Fruit fly (Drosophila melanogaster) whole organism, pupa: ENCODE measurements around the gene CG9555.
A peak's percentile ranks its signal among the peaks of the same experiment; 100 is the strongest.

ENCODE experiments used
- CG10348 ChIP-seq: fragments of 200-800 bp; sonication (Bioruptor generic); IDR thresholded peaks from 2 replicates; pipeline ENCODE4 v1.3.6; 2022; ENCODE audit warnings: missing biosample characterization, missing genetic modification characterization
- CG12605 ChIP-seq: fragments of 200-800 bp; sonication (Bioruptor generic); IDR thresholded peaks from 2 replicates; pipeline ENCODE4 v1.3.6; 2022; ENCODE audit warnings: missing biosample characterization, missing genetic modification characterization
- CG13204 ChIP-seq: fragments of 200-800 bp; sonication (Bioruptor generic); optimal IDR thresholded peaks from 2 replicates; lab custom pipeline; 2018; ENCODE audit warnings: missing biosample characterization, mild to moderate bottlenecking, missing genetic modification characterization, moderate library complexity
- CG14655 ChIP-seq: fragments of 200-800 bp; sonication (Bioruptor generic); optimal IDR thresholded peaks from 3 replicates; lab custom pipeline; 2017; ENCODE audit warnings: mild to moderate bottlenecking, missing biosample characterization, missing genetic modification reagents, missing genetic modification characterization
- CG15710 ChIP-seq: fragments of 200-800 bp; sonication (Bioruptor generic); optimal IDR thresholded peaks from 2 replicates; lab custom pipeline; 2018; ENCODE audit warnings: missing biosample characterization, mild to moderate bottlenecking, missing genetic modification characterization, moderate library complexity
- CG17806 ChIP-seq: fragments of 200-800 bp; sonication (Bioruptor generic); optimal IDR thresholded peaks from 2 replicates; lab custom pipeline; 2018; ENCODE audit warnings: missing biosample characterization, mild to moderate bottlenecking, missing genetic modification characterization, moderate library complexity
- CG32121 ChIP-seq: fragments of 200-800 bp; sonication (Bioruptor generic); IDR thresholded peaks from 2 replicates; pipeline ENCODE4 v1.3.6; 2022; ENCODE audit warnings: missing biosample characterization, missing genetic modification characterization
- CG34367 ChIP-seq: fragments of 200-800 bp; sonication (Bioruptor generic); optimal IDR thresholded peaks from 2 replicates; lab custom pipeline; 2018; ENCODE audit warnings: missing biosample characterization, mild to moderate bottlenecking, missing genetic modification characterization
- CG4496 ChIP-seq: fragments of 200-800 bp; sonication (Bioruptor generic); IDR thresholded peaks from 3 replicates; pipeline ENCODE4 v1.3.6; 2022; ENCODE audit warnings: missing biosample characterization, missing genetic modification characterization
- CG8159 ChIP-seq: fragments of 200-800 bp; sonication (Bioruptor generic); optimal IDR thresholded peaks from 3 replicates; lab custom pipeline; 2018; ENCODE audit warnings: missing biosample characterization, mild to moderate bottlenecking, missing genetic modification characterization, moderate library complexity
- CG8301 ChIP-seq: fragments of 200-800 bp; sonication (Bioruptor generic); optimal IDR thresholded peaks from 2 replicates; lab custom pipeline; 2018; ENCODE audit warnings: missing biosample characterization, mild to moderate bottlenecking, missing genetic modification characterization
- CG9948 ChIP-seq: fragments of 200-800 bp; sonication (Bioruptor generic); optimal IDR thresholded peaks from 2 replicates; lab custom pipeline; 2018; ENCODE audit warnings: missing biosample characterization, mild to moderate bottlenecking, missing genetic modification characterization, moderate library complexity
- D1 ChIP-seq: fragments of 200-800 bp; sonication (Bioruptor generic); optimal IDR thresholded peaks from 2 replicates; lab custom pipeline; 2018; ENCODE audit warnings: missing biosample characterization, mild to moderate bottlenecking, missing genetic modification characterization, moderate library complexity
- EcR ChIP-seq: fragments of 200-800 bp; sonication (Bioruptor generic); optimal IDR thresholded peaks from 3 replicates; lab custom pipeline; 2019; ENCODE audit warnings: missing biosample characterization, missing genetic modification characterization, mild to moderate bottlenecking, moderate library complexity, missing genetic modification reagents
- Ets98B ChIP-seq: fragments of 200-800 bp; sonication (Bioruptor generic); IDR thresholded peaks from 2 replicates; pipeline ENCODE4 v1.3.6; 2022; ENCODE audit warnings: missing biosample characterization, missing genetic modification characterization
- Pif1A ChIP-seq: fragments of 200-800 bp; sonication (Bioruptor generic); optimal IDR thresholded peaks from 3 replicates; lab custom pipeline; 2016; ENCODE audit warnings: missing biosample characterization, missing genetic modification characterization
- Pif1B ChIP-seq: fragments of 200-800 bp; sonication (Bioruptor generic); optimal IDR thresholded peaks from 3 replicates; lab custom pipeline; 2016; ENCODE audit warnings: missing biosample characterization, missing genetic modification characterization
- Snoo ChIP-seq: fragments of 200-800 bp; sonication (Bioruptor generic); optimal IDR thresholded peaks from 3 replicates; lab custom pipeline; 2017; ENCODE audit warnings: missing biosample characterization, mild to moderate bottlenecking, missing genetic modification characterization, inconsistent platforms
- fd96Ca ChIP-seq: fragments of 200-800 bp; sonication (Bioruptor generic); IDR thresholded peaks from 3 replicates; pipeline ENCODE4 v1.3.6; 2022; ENCODE audit warnings: missing biosample characterization, missing genetic modification characterization
- gl ChIP-seq: fragments of 200-800 bp; sonication (Bioruptor generic); optimal IDR thresholded peaks from 2 replicates; lab custom pipeline; 2018; ENCODE audit warnings: missing biosample characterization, mild to moderate bottlenecking, missing genetic modification characterization
- rn ChIP-seq: fragments of 200-800 bp; sonication (Bioruptor generic); IDR thresholded peaks from 2 replicates; pipeline ENCODE4 v1.3.6; 2022; ENCODE audit warnings: missing biosample characterization, missing genetic modification characterization

The CG9555 gene

dm6 chr2L:8993650-8994441 is 2.3 kb downstream of the CG9555 start, which contains the start of gene CG17906:
Gene CG17906, plus strand, starts transcription at chr2L:8994391.
- TF ChIP-seq CG14655 = no peak
- TF ChIP-seq D1 (tag; lab: Kevin White, UChicago) = no peak
- TF ChIP-seq CG15710 = no peak

DNA sequence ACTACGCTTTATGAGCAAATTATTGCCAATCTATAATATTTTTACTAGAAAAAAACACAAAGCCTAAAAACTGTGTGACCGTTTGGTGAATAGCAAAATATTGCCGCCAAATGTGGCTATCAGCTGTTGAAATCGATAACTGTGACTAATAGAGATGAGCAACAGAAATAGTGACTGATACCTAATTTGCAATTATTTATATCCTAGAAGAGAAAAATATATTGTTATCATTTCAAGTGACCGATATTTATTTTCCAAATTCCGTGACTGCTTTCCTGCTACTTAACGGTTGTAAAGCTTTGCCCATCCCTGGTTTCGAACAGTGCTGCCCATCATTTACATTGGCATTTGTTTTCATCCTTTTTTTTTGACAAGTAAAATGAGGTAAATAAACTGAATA is 5.8 kb downstream of the CG9555 start, which contains the start of the genes alien and CG18661:
TSS of gene alien (minus strand) at position 95 of the 400 bp plus-strand sequence.
TSS of gene CG18661 (plus strand) at position 321 of the 400 bp plus-strand sequence.
- TF ChIP-seq rn = peak; percentile 92
- peak; percentile 53 for TF ChIP-seq CG9948 (tag; lab: Kevin White, UChicago)
- peak; percentile 50 for TF ChIP-seq CG17806 (tag; lab: Kevin White, UChicago)
- peak; percentile 94 for TF ChIP-seq CG4496 (GFP tag; lab: Robert Waterston, UW)
- TF ChIP-seq CG10348 (GFP tag; lab: Robert Waterston, UW) = peak; percentile 92
- peak; percentile 60 for TF ChIP-seq CG8301 (tag; lab: Kevin White, UChicago)
- no peak for TF ChIP-seq D1 (tag; lab: Kevin White, UChicago)
- TF ChIP-seq Snoo (tag; lab: Kevin White, UChicago) = peak; percentile 96
- TF ChIP-seq CG14655 = peak; percentile 77
- TF ChIP-seq Ets98B = peak; percentile 93
- peak; percentile 74 for TF ChIP-seq CG12605 (GFP tag; lab: Robert Waterston, UW)
- TF ChIP-seq EcR (GFP tag; lab: Kevin White, UChicago) = no peak
- TF ChIP-seq CG15710 = peak; percentile 71
- TF ChIP-seq fd96Ca (GFP tag; lab: Robert Waterston, UW) = peak; percentile 95
- TF ChIP-seq CG32121 = peak; percentile 88
- peak; percentile 50 for TF ChIP-seq CG34367
- peak; percentile 31 for TF ChIP-seq gl (tag; lab: Kevin White, UChicago)
- TF ChIP-seq CG13204 (GFP tag; lab: Kevin White, UChicago) = no peak
- TF ChIP-seq CG8159 = peak; percentile 73
- peak; percentile 95 for TF ChIP-seq Pif1A
- TF ChIP-seq Pif1B (GFP tag; lab: Kevin White, UChicago) = no peak

DNA sequence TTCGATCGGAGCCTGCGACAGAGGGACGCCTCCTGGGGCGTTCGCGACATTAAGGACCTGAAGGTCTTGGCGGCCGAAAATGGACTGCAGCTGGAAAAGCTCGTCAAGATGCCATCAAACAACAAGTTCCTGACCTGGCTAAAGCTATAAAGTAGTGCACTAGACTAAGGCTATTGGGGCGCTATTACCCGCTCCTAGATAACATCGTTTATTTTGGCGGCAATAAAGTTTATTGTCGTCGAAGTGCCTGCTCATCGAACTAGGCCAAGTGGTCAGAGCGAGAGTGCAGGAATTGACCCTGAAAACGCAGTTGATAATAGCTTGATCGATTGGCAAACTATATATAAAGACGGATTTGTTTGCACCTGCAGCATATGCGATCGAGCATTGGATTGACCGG is 6.7 kb downstream of the CG9555 start, which contains the start of gene Try29F:
TSS of gene Try29F (plus strand) at position 301 of the 400 bp plus-strand sequence.
- TF ChIP-seq EcR (GFP tag; lab: Kevin White, UChicago) (no peak), Pif1B (GFP tag; lab: Kevin White, UChicago) (no peak), fd96Ca (GFP tag; lab: Robert Waterston, UW) (no peak), CG14655 (no peak), rn (no peak), CG32121 (no peak), Ets98B (no peak), CG15710 (no peak), Snoo (tag; lab: Kevin White, UChicago) (no peak), CG17806 (tag; lab: Kevin White, UChicago) (no peak), CG12605 (GFP tag; lab: Robert Waterston, UW) (no peak), CG9948 (tag; lab: Kevin White, UChicago) (no peak), Pif1A (no peak), CG13204 (GFP tag; lab: Kevin White, UChicago) (no peak), gl (tag; lab: Kevin White, UChicago) (no peak)

DNA sequence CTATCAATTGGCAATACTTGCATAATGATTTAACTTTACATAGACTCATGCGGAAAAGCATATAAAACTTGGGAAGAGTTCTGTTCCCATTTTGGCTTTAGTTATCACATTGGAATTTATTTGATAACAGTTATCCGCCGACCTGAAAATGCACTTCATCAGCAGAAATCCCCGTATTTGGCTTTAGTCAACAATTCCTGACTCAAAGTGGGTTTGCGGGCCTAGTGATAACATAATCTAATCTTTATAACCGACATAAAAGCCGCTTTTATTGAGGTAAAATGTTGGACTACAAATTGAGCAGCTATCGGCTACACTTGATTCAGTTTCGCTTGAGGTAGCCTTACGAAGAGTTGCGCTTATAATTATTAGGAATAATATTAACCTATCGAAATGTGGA is 18.7 kb downstream of the CG9555 start, which contains the start of gene CG9568:
TSS of gene CG9568 (plus strand) at position 317 of the 400 bp plus-strand sequence.
- TF ChIP-seq CG8159 (no peak), gl (tag; lab: Kevin White, UChicago) (no peak), CG12605 (GFP tag; lab: Robert Waterston, UW) (no peak), fd96Ca (GFP tag; lab: Robert Waterston, UW) (no peak), Pif1B (GFP tag; lab: Kevin White, UChicago) (no peak), CG17806 (tag; lab: Kevin White, UChicago) (no peak), CG10348 (GFP tag; lab: Robert Waterston, UW) (no peak), Ets98B (no peak), CG14655 (no peak), CG32121 (no peak)

- TF ChIP-seq Snoo (tag; lab: Kevin White, UChicago) = no peak
- no peak for TF ChIP-seq CG12605 (GFP tag; lab: Robert Waterston, UW)
- TF ChIP-seq CG8159 = no peak
- no peak for TF ChIP-seq gl (tag; lab: Kevin White, UChicago)
- TF ChIP-seq Ets98B = no peak
- TF ChIP-seq CG32121 = no peak
- TF ChIP-seq CG17806 (tag; lab: Kevin White, UChicago) = no peak
- TF ChIP-seq CG8301 (tag; lab: Kevin White, UChicago) = no peak
- TF ChIP-seq Pif1B (GFP tag; lab: Kevin White, UChicago) = no peak
- no peak for TF ChIP-seq EcR (GFP tag; lab: Kevin White, UChicago)
- no peak for TF ChIP-seq CG4496 (GFP tag; lab: Robert Waterston, UW)
- no peak for TF ChIP-seq CG10348 (GFP tag; lab: Robert Waterston, UW)
- no peak for TF ChIP-seq fd96Ca (GFP tag; lab: Robert Waterston, UW)
- no peak for TF ChIP-seq CG14655
- no peak for TF ChIP-seq Pif1A
- no peak for TF ChIP-seq CG15710
These were observed 20.2 kb downstream of the CG9555 start, which contains the start of gene CG13102 for dm6 chr2L:9011543-9012238. Gene CG13102, plus strand, starts transcription at chr2L:9012188.
